Comparison of ENCODE assay signal across 5 worm cellular contexts in the genomic region with DNA sequence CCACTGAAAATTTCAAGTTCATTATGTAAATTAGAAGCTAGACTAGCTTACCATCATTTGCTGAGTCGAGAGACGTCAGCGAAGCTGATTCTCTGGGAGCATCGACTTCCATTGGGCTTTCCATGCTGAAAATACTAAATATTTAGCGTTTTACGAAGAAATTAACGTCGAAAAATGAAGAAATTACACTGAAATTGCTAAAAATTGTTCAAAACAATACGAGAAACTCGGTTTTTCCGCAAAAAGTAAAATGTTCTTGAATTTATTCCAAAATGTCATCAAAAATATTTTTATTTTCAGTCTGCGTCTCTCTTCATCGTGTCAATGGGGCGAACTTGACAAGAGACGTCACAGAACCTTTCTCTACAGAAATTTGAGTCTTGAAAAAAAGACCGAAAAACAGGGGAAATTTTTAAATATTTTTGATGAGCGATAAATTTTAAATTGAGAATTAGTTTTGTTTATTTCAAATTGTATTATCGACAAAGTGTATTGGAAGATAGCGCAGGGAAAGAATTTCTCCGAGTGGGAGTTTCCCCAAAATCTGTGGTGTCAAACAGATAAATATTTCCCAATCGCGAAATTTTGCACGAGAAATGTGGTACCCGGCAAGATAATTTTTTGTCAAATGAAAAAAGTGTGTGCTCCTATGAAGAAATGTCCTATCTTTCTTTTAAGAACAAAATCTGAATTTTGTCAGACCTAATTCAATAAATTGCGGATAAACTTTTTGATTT.
TF ChIP-seq lines count a peak whose summit lies in the region.

A gene (minus strand): TSS at position 125 of the 737 bp plus-strand sequence.

TF ChIP-seq in whole organism, L1 larva, 84 proteins besides CTCF, POLR2A, EP300 and RAD21 (continues in another document):
- TF ChIP-seq nhr-84 (tag; optimal IDR thresholded peaks at IDR 0.05; lab: Kevin White, UChicago) (no peak), tbx-2 (tag; optimal IDR thresholded peaks at IDR 0.05; lab: Kevin White, UChicago) (peak; percentile 92), ces-1 (GFP tag; optimal IDR thresholded peaks at IDR 0.05; lab: Kevin White, UChicago) (no peak), irx-1 (tag; optimal IDR thresholded peaks at IDR 0.05; lab: Kevin White, UChicago) (peak; percentile 76), C16A3.4 (tag; optimal IDR thresholded peaks at IDR 0.05; lab: Kevin White, UChicago) (peak; percentile 98), vab-15 (tag; optimal IDR thresholded peaks at IDR 0.05; lab: Kevin White, UChicago) (peak; percentile 1), unc-62 (GFP tag; optimal IDR thresholded peaks at IDR 0.05; lab: Kevin White, UChicago) (no peak), mdl-1 (tag; optimal IDR thresholded peaks at IDR 0.05; lab: Kevin White, UChicago) (peak in 1 of 2 experiments; percentile 47), ceh-63 (GFP tag; optimal IDR thresholded peaks at IDR 0.05; lab: Kevin White, UChicago) (peak; percentile 91), ceh-82 (tag; optimal IDR thresholded peaks at IDR 0.05; lab: Kevin White, UChicago) (peak; percentile 80 to 92 (median 90)), lsy-2 (tag; optimal IDR thresholded peaks at IDR 0.05; lab: Kevin White, UChicago) (peak; percentile 92), elt-2 (tag; optimal IDR thresholded peaks at IDR 0.05; lab: Kevin White, UChicago) (peak; percentile 61), snpc-4 (tag; optimal IDR thresholded peaks at IDR 0.05; lab: Kevin White, UChicago) (peak; percentile 50), unc-86 (tag; optimal IDR thresholded peaks at IDR 0.05; lab: Kevin White, UChicago) (peak; percentile 87), hpl-2 (GFP tag; optimal IDR thresholded peaks at IDR 0.05; lab: Kevin White, UChicago) (peak; percentile 86), ceh-88 (GFP tag; IDR thresholded peaks at IDR 0.05; lab: Robert Waterston, UW) (peak; percentile 90)

TF ChIP-seq in whole organism, L3 larva, 47 proteins besides CTCF, POLR2A, EP300 and RAD21 (continues in another document):
- TF ChIP-seq ztf-11 (tag; optimal IDR thresholded peaks at IDR 0.05; lab: Kevin White, UChicago) (no peak), nhr-12 (tag; optimal IDR thresholded peaks at IDR 0.05; lab: Kevin White, UChicago) (no peak), sea-2 (GFP tag; optimal IDR thresholded peaks at IDR 0.05; lab: Kevin White, UChicago) (no peak), snpc-4 (tag; optimal IDR thresholded peaks at IDR 0.05; lab: Kevin White, UChicago) (peak; percentile 68), lin-15B (tag; optimal IDR thresholded peaks at IDR 0.05; lab: Kevin White, UChicago) (peak; percentile 93), ceh-28 (tag; optimal IDR thresholded peaks at IDR 0.05; lab: Kevin White, UChicago) (peak; percentile 77), nhr-43 (tag; optimal IDR thresholded peaks at IDR 0.05; lab: Kevin White, UChicago; ENCODE audit: poor library complexity, severe bottlenecking) (peak; percentile 89), skn-1 (tag; optimal IDR thresholded peaks at IDR 0.05; lab: Kevin White, UChicago) (peak; percentile 97), nhr-77 (tag; optimal IDR thresholded peaks at IDR 0.05; lab: Kevin White, UChicago) (no peak), ztf-4 (tag; optimal IDR thresholded peaks at IDR 0.05; lab: Kevin White, UChicago) (no peak), nhr-11 (tag; optimal IDR thresholded peaks at IDR 0.05; lab: Kevin White, UChicago) (peak; percentile 45), elt-1 (tag; optimal IDR thresholded peaks at IDR 0.05; lab: Kevin White, UChicago) (peak; percentile 13), aly-2 (tag; optimal IDR thresholded peaks at IDR 0.05; lab: Kevin White, UChicago) (no peak), fkh-10 (GFP tag; optimal IDR thresholded peaks at IDR 0.05; lab: Kevin White, UChicago) (peak; percentile 53), ama-1 (optimal IDR thresholded peaks at IDR 0.05; lab: Kevin White, UChicago) (no peak), lsy-12 (tag; optimal IDR thresholded peaks at IDR 0.05; lab: Kevin White, UChicago) (peak; percentile 81), unc-39 (tag; optimal IDR thresholded peaks at IDR 0.05; lab: Kevin White, UChicago) (no peak)

TF ChIP-seq in whole organism, early embryonic, 17 proteins besides CTCF, POLR2A, EP300 and RAD21:
- TF ChIP-seq aly-1 (tag; optimal IDR thresholded peaks at IDR 0.05; lab: Kevin White, UChicago), result no peak
- no peak for TF ChIP-seq ceh-13 (GFP tag; optimal IDR thresholded peaks at IDR 0.05; lab: Kevin White, UChicago)
- 0 out of 2 replicates have a peak, but pooled peaks have one; percentile 11 for TF ChIP-seq sea-1 (GFP tag; conservative IDR thresholded peaks at IDR 0.05; lab: Robert Waterston, UW)
- TF ChIP-seq hmbx-1 (tag; optimal IDR thresholded peaks at IDR 0.05; lab: Kevin White, UChicago), result no peak
- TF ChIP-seq flt-1 (GFP tag; IDR thresholded peaks at IDR 0.05; lab: Robert Waterston, UW), result peak; percentile 28; the same call in 1 of the 2 replicates
- no peak for TF ChIP-seq tra-4 (tag; optimal IDR thresholded peaks at IDR 0.05; lab: Kevin White, UChicago)
- no peak for TF ChIP-seq ets-7 (tag; optimal IDR thresholded peaks at IDR 0.05; lab: Kevin White, UChicago)
- peak; percentile 60; the same call in 1 of the 2 replicates for TF ChIP-seq tbx-37 (GFP tag; conservative IDR thresholded peaks at IDR 0.05; lab: Robert Waterston, UW)
- no peak for TF ChIP-seq B0310.2 (tag; optimal IDR thresholded peaks at IDR 0.05; lab: Kevin White, UChicago)
- TF ChIP-seq hmg-4 (GFP tag; optimal IDR thresholded peaks at IDR 0.05; lab: Kevin White, UChicago), result no peak
- peak; percentile 35; the same call in 1 of the 2 replicates for TF ChIP-seq scrt-1 (GFP tag; IDR thresholded peaks at IDR 0.05; lab: Robert Waterston, UW)
- TF ChIP-seq ceh-36 (tag; optimal IDR thresholded peaks at IDR 0.05; lab: Kevin White, UChicago), result no peak
- peak; percentile 23; the same call in 1 of the 2 replicates for TF ChIP-seq tbx-11 (GFP tag; IDR thresholded peaks at IDR 0.05; lab: Robert Waterston, UW)
- TF ChIP-seq ama-1 (optimal IDR thresholded peaks at IDR 0.05; lab: Kevin White, UChicago), result no peak
- no peak for TF ChIP-seq hnd-1 (tag; optimal IDR thresholded peaks at IDR 0.05; lab: Kevin White, UChicago)
- TF ChIP-seq F13C5.2 (tag; optimal IDR thresholded peaks at IDR 0.05; lab: Kevin White, UChicago), result no peak
- peak; percentile 75 for TF ChIP-seq pes-1 (GFP tag; IDR thresholded peaks at IDR 0.05; lab: Robert Waterston, UW)

TF ChIP-seq in whole organism, midembryonic, 9 proteins besides CTCF, POLR2A, EP300 and RAD21:
- 0 out of 2 replicates have a peak, but pooled peaks have one; percentile 6 for TF ChIP-seq T22C8.4 (GFP tag; IDR thresholded peaks at IDR 0.05; lab: Robert Waterston, UW)
- TF ChIP-seq cog-1 (tag; optimal IDR thresholded peaks at IDR 0.05; lab: Kevin White, UChicago), result peak; percentile 59
- 0 out of 2 replicates have a peak, but pooled peaks have one; percentile 39 for TF ChIP-seq ztf-29 (GFP tag; IDR thresholded peaks at IDR 0.05; lab: Robert Waterston, UW)
- TF ChIP-seq klf-2 (GFP tag; conservative IDR thresholded peaks at IDR 0.05; lab: Robert Waterston, UW), result peak; percentile 79
- no peak for TF ChIP-seq ref-1 (GFP tag; conservative IDR thresholded peaks at IDR 0.05; lab: Robert Waterston, UW)
- peak; percentile 90 for TF ChIP-seq ztf-23 (GFP tag; IDR thresholded peaks at IDR 0.05; lab: Robert Waterston, UW)
- no peak for TF ChIP-seq med-1 (GFP tag; optimal IDR thresholded peaks at IDR 0.05; lab: Kevin White, UChicago; ENCODE audit: insufficient read depth)
- no peak for TF ChIP-seq tab-1 (GFP tag; IDR thresholded peaks at IDR 0.05; lab: Robert Waterston, UW)
- peak; percentile 77 for TF ChIP-seq flt-1 (GFP tag; IDR thresholded peaks at IDR 0.05; lab: Robert Waterston, UW)

TF ChIP-seq in whole organism, young adult, 124 proteins besides CTCF, POLR2A, EP300 and RAD21 (continues in another document):
- TF ChIP-seq C17E4.6 (GFP tag; IDR thresholded peaks at IDR 0.05; lab: Robert Waterston, UW), result peak; percentile 70
- no peak for TF ChIP-seq mxl-1 (tag; optimal IDR thresholded peaks at IDR 0.05; lab: Kevin White, UChicago)
- TF ChIP-seq cebp-2 (GFP tag; IDR thresholded peaks at IDR 0.05; lab: Robert Waterston, UW), result no peak
- peak; percentile 82 for TF ChIP-seq Y95B8A.8 (GFP tag; IDR thresholded peaks at IDR 0.05; lab: Robert Waterston, UW)
- TF ChIP-seq F10E7.11 (tag; optimal IDR thresholded peaks at IDR 0.05; lab: Kevin White, UChicago), result no peak
- peak; percentile 93 for TF ChIP-seq dox-1 (GFP tag; IDR thresholded peaks at IDR 0.05; lab: Robert Waterston, UW)
- TF ChIP-seq madf-8 (GFP tag; conservative IDR thresholded peaks at IDR 0.05; lab: Robert Waterston, UW), result peak; percentile 68
- TF ChIP-seq ceh-100 (GFP tag; IDR thresholded peaks at IDR 0.05; lab: Robert Waterston, UW), result peak; percentile 100
- TF ChIP-seq repo-1 (tag; optimal IDR thresholded peaks at IDR 0.05; lab: Kevin White, UChicago), result no peak
- TF ChIP-seq fkh-3 (tag; optimal IDR thresholded peaks at IDR 0.05; lab: Kevin White, UChicago), result no peak
- peak; percentile 96 for TF ChIP-seq D2030.7 (GFP tag; IDR thresholded peaks at IDR 0.05; lab: Robert Waterston, UW)
- TF ChIP-seq attf-6 (GFP tag; IDR thresholded peaks at IDR 0.05; lab: Robert Waterston, UW), result peak; percentile 78; the same call in 1 of the 2 replicates
- no peak for TF ChIP-seq sdz-38 (tag; optimal IDR thresholded peaks at IDR 0.05; lab: Kevin White, UChicago)
- TF ChIP-seq chd-7 (tag; optimal IDR thresholded peaks at IDR 0.05; lab: Kevin White, UChicago), result no peak
- peak; percentile 86 for TF ChIP-seq ceh-91 (GFP tag; IDR thresholded peaks at IDR 0.05; lab: Robert Waterston, UW)
- TF ChIP-seq tlf-1 (GFP tag; optimal IDR thresholded peaks at IDR 0.05; lab: Kevin White, UChicago), result peak; percentile 75
- no peak for TF ChIP-seq atf-7 (tag; optimal IDR thresholded peaks at IDR 0.05; lab: Kevin White, UChicago)
- no peak for TF ChIP-seq egl-44 (GFP tag; IDR thresholded peaks at IDR 0.05; lab: Robert Waterston, UW)
- TF ChIP-seq hrde-1 (tag; optimal IDR thresholded peaks at IDR 0.05; lab: Kevin White, UChicago; ENCODE audit: borderline replicate concordance), result no peak
- TF ChIP-seq hmg-1.2 (GFP tag; IDR thresholded peaks at IDR 0.05; lab: Robert Waterston, UW), result peak; percentile 82
- TF ChIP-seq Y67H2A.10 (GFP tag; conservative IDR thresholded peaks at IDR 0.05; lab: Robert Waterston, UW), result peak; percentile 62; the same call in 1 of the 2 replicates
- TF ChIP-seq ets-4 (GFP tag; optimal IDR thresholded peaks at IDR 0.05; lab: Kevin White, UChicago), result no peak
- peak; percentile 93 for TF ChIP-seq rcor-1 (GFP tag; IDR thresholded peaks at IDR 0.05; lab: Robert Waterston, UW)
- TF ChIP-seq B0035.1 (tag; optimal IDR thresholded peaks at IDR 0.05; lab: Kevin White, UChicago), result no peak
- TF ChIP-seq tbp1 (GFP tag; optimal IDR thresholded peaks at IDR 0.05; lab: Kevin White, UChicago), result peak; percentile 73
- no peak for TF ChIP-seq nhr-90 (tag; optimal IDR thresholded peaks at IDR 0.05; lab: Kevin White, UChicago)
- peak; percentile 84 for TF ChIP-seq madf-6 (GFP tag; IDR thresholded peaks at IDR 0.05; lab: Robert Waterston, UW)
- TF ChIP-seq him-1 (tag; optimal IDR thresholded peaks at IDR 0.05; lab: Kevin White, UChicago), result no peak
- TF ChIP-seq F33H1.4 (GFP tag; IDR thresholded peaks at IDR 0.05; lab: Robert Waterston, UW), result peak; percentile 74
- TF ChIP-seq hsf-1 (GFP tag; IDR thresholded peaks at IDR 0.05; lab: Robert Waterston, UW), result no peak
